Worm (Caenorhabditis elegans) whole organism, L3 larva: ENCODE results near the gene str-153.

Experiments
- aly-2 ChIP-seq: fragments of 150-350 bp; optimal IDR thresholded peaks from 2 replicates; lab custom pipeline; 2014; ENCODE audit warnings: missing biosample characterization, missing genetic modification characterization
- hmg-11 ChIP-seq: sonication (generic microtip); optimal IDR thresholded peaks from 2 replicates; lab custom pipeline; 2016; ENCODE audit warnings: missing genetic modification characterization, missing compliant biosample characterization
- nfya-1 ChIP-seq: sonication (generic microtip); optimal IDR thresholded peaks from 2 replicates; lab custom pipeline; 2017; ENCODE audit warnings: missing genetic modification characterization, mild to moderate bottlenecking, missing compliant biosample characterization, antibody characterized with exemption, moderate library complexity; ENCODE audit not compliant: insufficient read depth
- nhr-11 ChIP-seq: fragments of 150-350 bp; optimal IDR thresholded peaks from 2 replicates; lab custom pipeline; 2014; ENCODE audit warnings: missing biosample characterization, missing genetic modification characterization
- nhr-76 ChIP-seq: fragments of 150-350 bp; sonication (generic microtip); optimal IDR thresholded peaks from 5 replicates; lab custom pipeline; 2014; ENCODE audit warnings: missing biosample characterization, missing genetic modification characterization
- pha-4 ChIP-seq: fragments of 150-350 bp; optimal IDR thresholded peaks from 2 replicates; lab custom pipeline; 2014; ENCODE audit warnings: missing biosample characterization, missing genetic modification reagents, missing genetic modification characterization

DNA sequence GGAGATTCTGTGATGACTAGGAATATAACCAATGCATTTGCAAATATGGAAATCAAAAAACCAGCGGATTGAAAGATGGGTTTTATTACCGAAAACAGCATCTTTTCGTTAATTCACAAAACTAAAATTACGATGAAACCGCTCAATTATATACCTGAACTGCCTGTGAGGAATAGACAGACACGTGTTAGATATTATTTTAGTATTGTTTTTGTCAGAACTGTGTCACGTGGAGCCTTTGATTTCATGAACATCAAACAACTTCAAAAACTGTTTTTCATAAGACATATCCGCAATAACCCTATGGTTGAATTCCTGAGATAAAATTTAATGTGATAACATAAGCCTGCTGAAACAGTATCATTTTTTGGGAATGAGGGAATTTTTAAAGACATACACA is 30.2 kb upstream of the str-153 start, which contains the start of gene str-161:
- TF ChIP-seq nhr-11 (tag; lab: Kevin White, UChicago) (no peak), aly-2 (tag; lab: Kevin White, UChicago) (no peak), nfya-1 (tag; lab: Kevin White, UChicago) (no peak), hmg-11 (tag; lab: Kevin White, UChicago) (no peak), pha-4 (tag; lab: Kevin White, UChicago) (no peak), nhr-76 (no peak)
